Fruit fly (Drosophila melanogaster) whole organism, wandering third instar larva: ENCODE measurements around the gene Bet3.

Source experiments
- Abd-B ChIP-seq: fragments of >200 bp; optimal IDR thresholded peaks from 2 replicates; lab custom pipeline; 2017; ENCODE audit warnings: missing biosample characterization, missing genetic modification characterization
- CG32264 ChIP-seq: fragments of 200-800 bp; sonication (Bioruptor generic); optimal IDR thresholded peaks from 2 replicates; lab custom pipeline; 2016; ENCODE audit warnings: missing biosample characterization, missing genetic modification characterization
- CG9705 ChIP-seq: fragments of 200-800 bp; sonication (Bioruptor generic); optimal IDR thresholded peaks from 2 replicates; lab custom pipeline; 2018; ENCODE audit warnings: missing biosample characterization, mild to moderate bottlenecking, missing genetic modification characterization
- CrebA ChIP-seq: fragments of 200-800 bp; sonication (Bioruptor generic); optimal IDR thresholded peaks from 2 replicates; lab custom pipeline; 2016; ENCODE audit warnings: missing biosample characterization, mild to moderate bottlenecking, missing genetic modification characterization, borderline replicate concordance
- Dfd ChIP-seq: fragments of >200 bp; optimal IDR thresholded peaks from 2 replicates; lab custom pipeline; 2017; ENCODE audit warnings: missing biosample characterization, missing genetic modification characterization
- Dif ChIP-seq: fragments of 200-275, 200-300 bp; sonication (Bioruptor generic); optimal IDR thresholded peaks from 2 replicates; lab custom pipeline; 2018; ENCODE audit warnings: missing biosample characterization, missing genetic modification characterization; ENCODE audit not compliant: partially characterized antibody
- GATAd ChIP-seq: sonication (Bioruptor generic); optimal IDR thresholded peaks from 2 replicates; lab custom pipeline; 2016; ENCODE audit warnings: missing biosample characterization, missing genetic modification characterization
- HLH106 ChIP-seq: fragments of 200-800 bp; optimal IDR thresholded peaks from 3 replicates; lab custom pipeline; 2019; ENCODE audit warnings: missing biosample characterization, mild to moderate bottlenecking, missing genetic modification characterization, moderate library complexity
- Hnf4 ChIP-seq: fragments of 200-800 bp; sonication (Bioruptor generic); optimal IDR thresholded peaks from 2 replicates; lab custom pipeline; 2016; ENCODE audit warnings: missing biosample characterization, mild to moderate bottlenecking, missing genetic modification characterization
- Hr78 ChIP-seq: fragments of >200 bp; optimal IDR thresholded peaks from 2 replicates; lab custom pipeline; 2017; ENCODE audit warnings: missing biosample characterization, missing genetic modification characterization
- Hr83 ChIP-seq: fragments of 200-300 bp; sonication (Bioruptor generic); optimal IDR thresholded peaks from 2 replicates; lab custom pipeline; 2016; ENCODE audit warnings: missing biosample characterization, mild to moderate bottlenecking, missing genetic modification characterization, moderate library complexity; ENCODE audit not compliant: poor library complexity, severe bottlenecking
- Jra ChIP-seq: sonication (Bioruptor generic); optimal IDR thresholded peaks from 2 replicates; lab custom pipeline; 2016; ENCODE audit warnings: missing biosample characterization, missing genetic modification characterization
- Mio ChIP-seq: sonication (Bioruptor generic); optimal IDR thresholded peaks from 2 replicates; lab custom pipeline; 2016; ENCODE audit warnings: missing biosample characterization, missing genetic modification characterization
- Myc ChIP-seq: fragments of >200 bp; optimal IDR thresholded peaks from 2 replicates; lab custom pipeline; 2017
- N ChIP-seq: fragments of >200 bp; optimal IDR thresholded peaks from 2 replicates; lab custom pipeline; 2018; ENCODE audit warnings: missing biosample characterization, missing external identifiers, missing genetic modification characterization
- OdsH ChIP-seq: fragments of 200-800 bp; sonication (Bioruptor generic); optimal IDR thresholded peaks from 2 replicates; lab custom pipeline; 2016; ENCODE audit warnings: missing biosample characterization, mild to moderate bottlenecking, missing genetic modification characterization
- Rel ChIP-seq, 2 experiments: fragments of 200-800 bp; sonication (Bioruptor generic) in 1 of 2; optimal IDR thresholded peaks; 2 replicates in 1 of 2; 3 replicates in 1 of 2; lab custom pipeline; 2016 to 2019; ENCODE audit warnings: mild to moderate bottlenecking in 2 of 2, missing biosample characterization in 2 of 2, missing genetic modification characterization in 2 of 2, moderate library complexity in 1 of 2
- Sp1 ChIP-seq: fragments of 200-800 bp; sonication (Bioruptor generic); optimal IDR thresholded peaks from 3 replicates; lab custom pipeline; 2019; ENCODE audit warnings: missing biosample characterization, mild to moderate bottlenecking, missing genetic modification characterization, moderate library complexity
- Vsx2 ChIP-seq: fragments of 200-300, 225-300 bp; sonication (Bioruptor generic); optimal IDR thresholded peaks from 2 replicates; lab custom pipeline; 2018; ENCODE audit warnings: missing biosample characterization, missing genetic modification characterization; ENCODE audit not compliant: partially characterized antibody
- br ChIP-seq: fragments of 200-800 bp; sonication (Bioruptor generic); optimal IDR thresholded peaks from 2 replicates; lab custom pipeline; 2016; ENCODE audit warnings: missing biosample characterization, missing genetic modification characterization
- brk ChIP-seq: fragments of 200-800 bp; sonication (Bioruptor generic); optimal IDR thresholded peaks from 2 replicates; lab custom pipeline; 2016; ENCODE audit warnings: missing biosample characterization, mild to moderate bottlenecking, missing genetic modification characterization
- dl ChIP-seq, 2 experiments: fragments of 175-275, 200-275 bp in 1 of 2; fragments of 200-275 bp in 1 of 2; sonication (Bioruptor generic); optimal IDR thresholded peaks; lab custom pipeline; 2018; ENCODE audit warnings: mild to moderate bottlenecking in 2 of 2, missing biosample characterization in 2 of 2, missing genetic modification characterization in 2 of 2, moderate library complexity in 2 of 2; ENCODE audit not compliant: partially characterized antibody in 2 of 2, insufficient read depth in 1 of 2
- dmrt93B ChIP-seq: fragments of 200-800 bp; sonication (Bioruptor generic); optimal IDR thresholded peaks from 2 replicates; lab custom pipeline; 2018; ENCODE audit warnings: missing biosample characterization, mild to moderate bottlenecking, missing genetic modification characterization
- dsf ChIP-seq: sonication (Bioruptor generic); optimal IDR thresholded peaks from 2 replicates; lab custom pipeline; 2016; ENCODE audit warnings: missing biosample characterization, missing genetic modification characterization, borderline replicate concordance
- ey ChIP-seq: fragments of 200-800 bp; sonication (Bioruptor generic); optimal IDR thresholded peaks from 2 replicates; lab custom pipeline; 2016; ENCODE audit warnings: missing biosample characterization, missing genetic modification characterization
- foxo ChIP-seq, 2 experiments: fragments of 200-800 bp; sonication (Bioruptor generic); optimal IDR thresholded peaks; 2 replicates in 1 of 2; 3 replicates in 1 of 2; lab custom pipeline; 2016 to 2017; ENCODE audit warnings: missing biosample characterization in 2 of 2, missing genetic modification characterization in 2 of 2
- fru ChIP-seq: fragments of 200-800 bp; sonication (Bioruptor generic); optimal IDR thresholded peaks from 3 replicates; lab custom pipeline; 2016; ENCODE audit warnings: missing biosample characterization, mild to moderate bottlenecking, missing genetic modification characterization
- h ChIP-seq: fragments of 200-800 bp; sonication (Bioruptor generic); optimal IDR thresholded peaks from 3 replicates; lab custom pipeline; 2016; ENCODE audit warnings: missing biosample characterization, mild to moderate bottlenecking, missing genetic modification characterization
- jim ChIP-seq: fragments of 175-275, 200-325 bp; sonication (Bioruptor generic); optimal IDR thresholded peaks from 2 replicates; lab custom pipeline; 2016; ENCODE audit warnings: missing biosample characterization, mild to moderate bottlenecking, missing genetic modification characterization
- lola ChIP-seq: fragments of >200 bp; optimal IDR thresholded peaks from 2 replicates; lab custom pipeline; 2017; ENCODE audit warnings: missing biosample characterization, missing genetic modification characterization
- pan ChIP-seq: fragments of >200 bp; optimal IDR thresholded peaks from 2 replicates; lab custom pipeline; 2017
- psq ChIP-seq: fragments of 200-800 bp; sonication (Bioruptor generic); optimal IDR thresholded peaks from 3 replicates; lab custom pipeline; 2017; ENCODE audit warnings: missing biosample characterization, mild to moderate bottlenecking, missing genetic modification characterization, moderate library complexity
- rgr ChIP-seq: fragments of 200-800 bp; sonication (Bioruptor generic); optimal IDR thresholded peaks from 3 replicates; lab custom pipeline; 2016; ENCODE audit warnings: missing biosample characterization, mild to moderate bottlenecking, missing genetic modification characterization
- sage ChIP-seq: fragments of 200-800 bp; sonication (Bioruptor generic); optimal IDR thresholded peaks from 2 replicates; lab custom pipeline; 2016; ENCODE audit warnings: missing biosample characterization, mild to moderate bottlenecking, missing genetic modification characterization
- sv ChIP-seq: fragments of 200-800 bp; sonication (Bioruptor generic); optimal IDR thresholded peaks from 3 replicates; lab custom pipeline; 2016; ENCODE audit warnings: missing biosample characterization, missing genetic modification characterization
- tai ChIP-seq: sonication (Bioruptor generic); optimal IDR thresholded peaks from 2 replicates; lab custom pipeline; 2016; ENCODE audit warnings: missing biosample characterization, missing genetic modification characterization
- usp ChIP-seq: fragments of >200 bp; optimal IDR thresholded peaks from 2 replicates; lab custom pipeline; 2017; ENCODE audit warnings: missing biosample characterization, missing genetic modification characterization
- woc ChIP-seq: sonication (Bioruptor generic); optimal IDR thresholded peaks from 2 replicates; lab custom pipeline; 2016; ENCODE audit warnings: missing biosample characterization, mild to moderate bottlenecking, missing genetic modification characterization

The Bet3 gene

dm6 chr3L:9429665-9430607 lies 12.1 kb downstream of the Bet3 start, which contains the start of the genes RpS17 and MTF-1 (continued):
- TF ChIP-seq usp (no peak), Sp1 (GFP tag; lab: Kevin White, UChicago) (peak; percentile 76), ey (GFP tag; lab: Kevin White, UChicago) (no peak), Hr78 (GFP tag; lab: Kevin White, UChicago) (no peak), Hnf4 (GFP tag; lab: Kevin White, UChicago) (peak; percentile 38), Hr83 (GFP tag; lab: Kevin White, UChicago) (peak; percentile 82)

dm6 chr3L:9426656-9427294 lies 15.3 kb downstream of the Bet3 start, which contains the start of the genes Atat and Shc:
TSS of gene Atat (minus strand) at chr3L:9426758.
TSS of gene Shc (plus strand) at chr3L:9427010.
- TF ChIP-seq Hnf4 (GFP tag; lab: Kevin White, UChicago), result peak; percentile 99
- TF ChIP-seq Dif, result no peak
- TF ChIP-seq usp, result peak; percentile 11
- no peak for TF ChIP-seq lola
- TF ChIP-seq CG32264 (GFP tag; lab: Kevin White, UChicago), result peak; percentile 97
- peak; percentile 99 for TF ChIP-seq ey (GFP tag; lab: Kevin White, UChicago)
- TF ChIP-seq Hr83 (GFP tag; lab: Kevin White, UChicago), result peak; percentile 98
- peak; percentile 99 for TF ChIP-seq woc (GFP tag; lab: Kevin White, UChicago)
- TF ChIP-seq CG9705 (GFP tag; lab: Kevin White, UChicago), result peak; percentile 99
- TF ChIP-seq tai, result peak; percentile 99
- TF ChIP-seq Myc, result peak; percentile 20
- TF ChIP-seq sage (GFP tag; lab: Kevin White, UChicago), result peak; percentile 91
- TF ChIP-seq h, result peak; percentile 99
- peak; percentile 99 for TF ChIP-seq fru (GFP tag; lab: Kevin White, UChicago)
- peak; percentile 99 for TF ChIP-seq rgr (GFP tag; lab: Kevin White, UChicago)
- TF ChIP-seq Abd-B (GFP tag; lab: Kevin White, UChicago), result no peak
- peak; percentile 99 for TF ChIP-seq sv (GFP tag; lab: Kevin White, UChicago)
- TF ChIP-seq OdsH (GFP tag; lab: Kevin White, UChicago), result peak; percentile 99
- TF ChIP-seq psq, result peak; percentile 97
- peak; percentile 98 for TF ChIP-seq Jra
- TF ChIP-seq Mio (GFP tag; lab: Kevin White, UChicago), result peak; percentile 94
- TF ChIP-seq Hr78 (GFP tag; lab: Kevin White, UChicago), result no peak
- peak; percentile 99 for TF ChIP-seq br (GFP tag; lab: Kevin White, UChicago)
- peak; percentile 99 for TF ChIP-seq HLH106 (tag; lab: Kevin White, UChicago)
- no peak for TF ChIP-seq pan (lab: Kevin White, UChicago)
- TF ChIP-seq dl (GFP tag; optimal IDR thresholded peaks at IDR 0.05; lab: Kevin White, UChicago; ENCODE audit: insufficient read depth in 1 of 2, partially characterized antibody in 2 of 2), result no peak
- TF ChIP-seq CrebA (GFP tag; lab: Kevin White, UChicago), result no peak
- TF ChIP-seq Vsx2, result no peak
- TF ChIP-seq dmrt93B (GFP tag; lab: Kevin White, UChicago), result peak; percentile 100
- peak; percentile 97 for TF ChIP-seq Dfd (GFP tag; lab: Kevin White, UChicago)
- TF ChIP-seq N (GFP tag; lab: Kevin White, UChicago), result no peak
- peak; percentile 50 for TF ChIP-seq Rel (GFP tag; optimal IDR thresholded peaks at IDR 0.05; lab: Kevin White, UChicago)
- peak; percentile 91 for TF ChIP-seq Rel (tag; optimal IDR thresholded peaks at IDR 0.05; lab: Kevin White, UChicago)
- TF ChIP-seq jim (GFP tag; lab: Kevin White, UChicago), result peak; percentile 94
- TF ChIP-seq brk (GFP tag; lab: Kevin White, UChicago), result peak; percentile 93
- peak; percentile 98 for TF ChIP-seq Sp1 (GFP tag; lab: Kevin White, UChicago)
- peak; percentile 97 for TF ChIP-seq GATAd (GFP tag; lab: Kevin White, UChicago)
- TF ChIP-seq foxo (GFP tag; optimal IDR thresholded peaks at IDR 0.05; lab: Kevin White, UChicago), result peak; percentile 91 to 99
- peak; percentile 97 for TF ChIP-seq dsf
